Worm (Caenorhabditis elegans): ENCODE measurements around the gene ubl-1.

DNA sequence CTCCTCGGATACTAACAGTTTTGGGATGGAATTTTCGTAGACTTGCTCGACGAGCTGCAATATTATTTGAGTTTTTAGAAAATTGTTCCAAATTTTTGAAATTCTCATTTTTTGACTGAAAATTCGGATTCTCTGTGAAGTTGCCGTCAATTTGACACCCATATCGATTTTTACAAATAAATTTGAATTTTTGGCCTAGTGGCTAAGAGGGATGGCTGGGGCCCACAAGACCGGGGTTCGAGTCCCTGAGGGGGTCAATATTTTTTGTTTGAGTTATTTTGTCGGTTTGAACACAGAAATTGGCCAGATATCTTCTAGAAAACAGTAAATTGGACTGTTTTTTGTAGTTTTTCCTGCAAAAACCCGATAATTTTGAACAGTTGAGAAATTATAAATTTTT, 42.5 kb downstream of the ubl-1 start:
- TF ChIP-seq him-1 (tag; optimal IDR thresholded peaks at IDR 0.05) (no peak), W03F9.2 (tag; optimal IDR thresholded peaks at IDR 0.05) (no peak), dao-5 (tag; optimal IDR thresholded peaks at IDR 0.05) (no peak)

Data from whole organism, L4/young adult.